Worm (Caenorhabditis elegans) whole organism, young adult: Measurements from ENCODE around the gene R01E6.5.

Experiments
- B0035.1 ChIP-seq: sonication (generic microtip); optimal IDR thresholded peaks from 2 replicates; lab custom pipeline; 2016; ENCODE audit warnings: missing genetic modification characterization, mild to moderate bottlenecking, missing compliant biosample characterization, missing genotype, missing genetic modification reagents
- B0261.1 ChIP-seq: sonication (generic microtip); optimal IDR thresholded peaks from 2 replicates; lab custom pipeline; 2016; ENCODE audit warnings: mild to moderate bottlenecking, missing genetic modification characterization, moderate library complexity, missing compliant biosample characterization
- F33H1.4 ChIP-seq: fragments of 200-800 bp; sonication (Bioruptor generic); IDR thresholded peaks from 2 replicates; pipeline ENCODE4 v1.3.6; 2022; ENCODE audit warnings: missing genetic modification reagents, missing genetic modification characterization, missing compliant biosample characterization
- F57C9.4 ChIP-seq: sonication (generic microtip); optimal IDR thresholded peaks from 2 replicates; lab custom pipeline; 2017; ENCODE audit warnings: mild to moderate bottlenecking, missing genetic modification characterization, missing compliant biosample characterization
- K11D2.4 ChIP-seq: fragments of 200-800 bp; sonication (Bioruptor generic); IDR thresholded peaks from 2 replicates; pipeline ENCODE4 v1.3.6; 2022; ENCODE audit warnings: missing genetic modification reagents, missing genetic modification characterization, missing compliant biosample characterization
- ama-1 ChIP-seq, 3 experiments: fragments of 150-350 bp in 1 of 3; sonication (generic microtip) in 2 of 3; optimal IDR thresholded peaks; 2 replicates each; lab custom pipeline; 2014 to 2018; ENCODE audit warnings: missing biosample characterization in 2 of 3, missing genetic modification characterization in 2 of 3, missing genetic modification reagents in 2 of 3
- bed-1 ChIP-seq: fragments of 200-800 bp; sonication (Bioruptor generic); IDR thresholded peaks from 2 replicates; pipeline ENCODE4 v1.3.6; 2022; ENCODE audit warnings: missing genetic modification reagents, missing genetic modification characterization, missing compliant biosample characterization
- bed-2 ChIP-seq: fragments of 200-800 bp; sonication (Bioruptor generic); IDR thresholded peaks from 2 replicates; pipeline ENCODE4 v1.3.6; 2022; ENCODE audit warnings: missing genetic modification reagents, missing genetic modification characterization, missing compliant biosample characterization
- cebp-1 ChIP-seq, 2 experiments: fragments of 200-800 bp in 1 of 2; sonication (Bioruptor generic) in 1 of 2; sonication (generic microtip) in 1 of 2; IDR thresholded peaks in 1 of 2; optimal IDR thresholded peaks in 1 of 2; 2 replicates each; pipeline versions ENCODE4 v1.3.6 to Lab custom; 2017 to 2022; ENCODE audit warnings: missing compliant biosample characterization in 2 of 2, missing genetic modification characterization in 2 of 2, mild to moderate bottlenecking in 1 of 2, missing genetic modification reagents in 1 of 2, moderate library complexity in 1 of 2
- cebp-2 ChIP-seq: fragments of 200-800 bp; sonication (Bioruptor generic); IDR thresholded peaks from 2 replicates; pipeline ENCODE4 v1.3.6; 2022; ENCODE audit warnings: missing genetic modification characterization, missing compliant biosample characterization
- ceh-100 ChIP-seq: fragments of 200-800 bp; sonication (Bioruptor generic); IDR thresholded peaks from 2 replicates; pipeline ENCODE4 v1.3.6; 2022; ENCODE audit warnings: missing genetic modification reagents, missing genetic modification characterization, missing compliant biosample characterization
- hmg-1.2 ChIP-seq: fragments of 200-800 bp; sonication (Bioruptor generic); IDR thresholded peaks from 2 replicates; pipeline ENCODE4 v1.3.6; 2022; ENCODE audit warnings: missing genetic modification reagents, missing genetic modification characterization, missing compliant biosample characterization
- hmg-20 ChIP-seq: fragments of 200-800 bp; sonication (Bioruptor generic); IDR thresholded peaks from 2 replicates; pipeline ENCODE4 v1.3.6; 2022; ENCODE audit warnings: missing genetic modification reagents, missing genetic modification characterization, missing compliant biosample characterization
- let-607 ChIP-seq, 2 experiments: fragments of 200-800 bp in 1 of 2; sonication (Bioruptor generic) in 1 of 2; sonication (generic microtip) in 1 of 2; optimal IDR thresholded peaks; 2 replicates each; lab custom pipeline; 2016 to 2018; ENCODE audit warnings: mild to moderate bottlenecking in 2 of 2, missing compliant biosample characterization in 2 of 2, missing genetic modification characterization in 2 of 2, moderate library complexity in 2 of 2, missing genotype in 1 of 2
- lin-26 ChIP-seq: fragments of 200-800 bp; sonication (Bioruptor generic); IDR thresholded peaks from 2 replicates; pipeline ENCODE4 v1.3.6; 2022; ENCODE audit warnings: missing genetic modification reagents, missing genetic modification characterization, missing compliant biosample characterization
- lin-40 ChIP-seq: sonication (generic microtip); optimal IDR thresholded peaks from 2 replicates; lab custom pipeline; 2016; ENCODE audit warnings: missing genetic modification characterization, mild to moderate bottlenecking, missing compliant biosample characterization, missing genotype, missing genetic modification reagents
- lsl-1 ChIP-seq: fragments of 200-800 bp; sonication (Bioruptor generic); optimal IDR thresholded peaks from 2 replicates; lab custom pipeline; 2018; ENCODE audit warnings: mild to moderate bottlenecking, missing genetic modification characterization, moderate library complexity, missing compliant biosample characterization
- nfyb-1 ChIP-seq: fragments of 200-800 bp; sonication (Bioruptor generic); IDR thresholded peaks from 2 replicates; pipeline ENCODE4 v1.3.6; 2022; ENCODE audit warnings: missing genetic modification reagents, missing genetic modification characterization, missing compliant biosample characterization
- nhr-120 ChIP-seq: fragments of 200-800 bp; sonication (Bioruptor generic); IDR thresholded peaks from 2 replicates; pipeline ENCODE4 v1.3.6; 2022; ENCODE audit warnings: missing genetic modification characterization, missing compliant biosample characterization
- nhr-80 ChIP-seq: sonication (generic microtip); optimal IDR thresholded peaks from 2 replicates; lab custom pipeline; 2016; ENCODE audit warnings: missing genetic modification characterization, missing compliant biosample characterization
- nhr-90 ChIP-seq: sonication (generic microtip); optimal IDR thresholded peaks from 2 replicates; lab custom pipeline; 2016; ENCODE audit warnings: missing genotype, mild to moderate bottlenecking, missing genetic modification characterization, missing compliant biosample characterization
- somi-1 ChIP-seq: fragments of 200-800 bp; sonication (Bioruptor generic); optimal IDR thresholded peaks from 2 replicates; lab custom pipeline; 2018; ENCODE audit warnings: mild to moderate bottlenecking, missing genetic modification characterization, missing compliant biosample characterization
- zfh-2 ChIP-seq: fragments of 200-800 bp; sonication (Bioruptor generic); conservative IDR thresholded peaks from 2 replicates; pipeline ENCODE4 v1.3.6; 2022; ENCODE audit warnings: missing genetic modification reagents, missing genetic modification characterization, missing compliant biosample characterization
- ztf-26 ChIP-seq: sonication (generic microtip); optimal IDR thresholded peaks from 2 replicates; lab custom pipeline; 2017; ENCODE audit warnings: missing genetic modification characterization, missing compliant biosample characterization
- ztf-3 ChIP-seq: fragments of 200-800 bp; sonication (Bioruptor generic); optimal IDR thresholded peaks from 2 replicates; lab custom pipeline; 2018; ENCODE audit warnings: mild to moderate bottlenecking, missing genetic modification characterization, missing compliant biosample characterization

Gene R01E6.5

ce11 chrX:13530015-13530778, 6.7 kb upstream of the R01E6.5 start:
- TF ChIP-seq cebp-1 (GFP tag; IDR thresholded peaks at IDR 0.05; lab: Robert Waterston, UW) = peak; percentile 9; the same call in 1 of the 2 replicates
- peak; percentile 90 for TF ChIP-seq cebp-1 (tag; optimal IDR thresholded peaks at IDR 0.05; lab: Kevin White, UChicago)
- no peak for TF ChIP-seq F57C9.4 (tag; lab: Kevin White, UChicago)
- TF ChIP-seq, all 124 proteins: peak for 1

- no peak for TF ChIP-seq bed-1 (GFP tag; lab: Robert Waterston, UW)
- no peak for TF ChIP-seq hmg-20
- TF ChIP-seq zfh-2 = peak; percentile 80
Observed at ce11 chrX:13532424-13533309, 4.2 kb upstream of the R01E6.5 start, which contains the start of gene acr-12. TSS of gene acr-12 (plus strand) at chrX:13532853.

- TF ChIP-seq ztf-26 (peak; percentile 7), B0261.1 (tag; lab: Kevin White, UChicago) (no peak), ztf-3 (GFP tag; lab: Kevin White, UChicago) (no peak), lin-40 (peak; percentile 50), somi-1 (GFP tag; lab: Kevin White, UChicago) (peak; percentile 59), cebp-2 (GFP tag; lab: Robert Waterston, UW) (no peak), K11D2.4 (GFP tag; lab: Robert Waterston, UW) (peak; percentile 52; the same call in 1 of the 2 replicates), nhr-80 (tag; lab: Kevin White, UChicago) (peak; percentile 37), cebp-1 (GFP tag; IDR thresholded peaks at IDR 0.05; lab: Robert Waterston, UW) (no peak), cebp-1 (tag; optimal IDR thresholded peaks at IDR 0.05; lab: Kevin White, UChicago) (peak; percentile 5), let-607 (tag; optimal IDR thresholded peaks at IDR 0.05; lab: Kevin White, UChicago) (no peak), lin-26 (no peak)
Observed at ce11 chrX:13539701-13540100, 2.8 kb downstream of the R01E6.5 start.

- TF ChIP-seq nhr-120 (no peak), ama-1 (optimal IDR thresholded peaks at IDR 0.05; lab: Kevin White, UChicago) (peak; percentile 88), ama-1 (GFP tag; optimal IDR thresholded peaks at IDR 0.05; lab: Kevin White, UChicago) (no peak), lin-40 (peak; percentile 35), nhr-80 (tag; lab: Kevin White, UChicago) (peak; percentile 21)
Observed at ce11 chrX:13541335-13541734, 4.5 kb downstream of the R01E6.5 start.

ce11 chrX:13542236-13542635, 5.4 kb downstream of the R01E6.5 start, which contains the start of gene cah-4:
TSS of gene cah-4 (plus strand) at chrX:13542574.
- TF ChIP-seq ceh-100 (GFP tag; lab: Robert Waterston, UW) (no peak), lsl-1 (GFP tag; lab: Kevin White, UChicago) (no peak), ama-1 (optimal IDR thresholded peaks at IDR 0.05; lab: Kevin White, UChicago) (peak; percentile 75), ama-1 (GFP tag; optimal IDR thresholded peaks at IDR 0.05; lab: Kevin White, UChicago) (no peak), bed-2 (no peak), nhr-90 (no peak), F33H1.4 (no peak)

ce11 chrX:13542757-13543156, 5.9 kb downstream of the R01E6.5 start:
- TF ChIP-seq B0035.1 (no peak), ama-1 (optimal IDR thresholded peaks at IDR 0.05; lab: Kevin White, UChicago) (peak; percentile 88), ama-1 (GFP tag; optimal IDR thresholded peaks at IDR 0.05; lab: Kevin White, UChicago) (no peak), hmg-1.2 (GFP tag; lab: Robert Waterston, UW) (0 out of 2 replicates have a peak, but pooled peaks have one; percentile 13), cebp-1 (GFP tag; IDR thresholded peaks at IDR 0.05; lab: Robert Waterston, UW) (no peak), cebp-1 (tag; optimal IDR thresholded peaks at IDR 0.05; lab: Kevin White, UChicago) (no peak), nfyb-1 (0 out of 2 replicates have a peak, but pooled peaks have one; percentile 31)
- TF ChIP-seq, all 124 proteins: peak for 3
